Worm (Caenorhabditis elegans) whole organism, mixed stage, embryonic: Measurements from ENCODE around the gene H05C05.1.
A peak's percentile ranks its signal among the peaks of the same experiment; 100 is the strongest.

Experiments used
- bed-3 ChIP-seq: fragments of 200-800 bp; sonication (Bioruptor generic); optimal IDR thresholded peaks from 3 replicates; lab custom pipeline; 2018; ENCODE audit warnings: mild to moderate bottlenecking, missing genetic modification characterization, moderate library complexity, missing compliant biosample characterization
- blmp-1 ChIP-seq: fragments of 150-350 bp; optimal IDR thresholded peaks from 2 replicates; lab custom pipeline; 2014; ENCODE audit warnings: missing biosample characterization, missing genetic modification characterization
- ceh-39 ChIP-seq: fragments of 150-350 bp; optimal IDR thresholded peaks from 2 replicates; lab custom pipeline; 2014; ENCODE audit warnings: missing biosample characterization, missing genetic modification characterization
- ceh-83 ChIP-seq: fragments of 200-800 bp; sonication (Bioruptor generic); optimal IDR thresholded peaks from 2 replicates; lab custom pipeline; 2018; ENCODE audit warnings: mild to moderate bottlenecking, missing genetic modification characterization, missing compliant biosample characterization
- ces-1 ChIP-seq: fragments of 150-350 bp; optimal IDR thresholded peaks from 2 replicates; lab custom pipeline; 2014; ENCODE audit warnings: missing biosample characterization, missing genetic modification reagents, missing genetic modification characterization
- cnd-1 ChIP-seq: fragments of 200-800 bp; sonication (Bioruptor generic); optimal IDR thresholded peaks from 2 replicates; lab custom pipeline; 2018; ENCODE audit warnings: mild to moderate bottlenecking, missing genetic modification characterization, missing compliant biosample characterization
- drap-1 ChIP-seq: fragments of 200-800 bp; sonication (Bioruptor generic); optimal IDR thresholded peaks from 3 replicates; lab custom pipeline; 2018; ENCODE audit warnings: mild to moderate bottlenecking, missing genetic modification characterization, missing compliant biosample characterization
- elt-1 ChIP-seq: sonication (generic microtip); optimal IDR thresholded peaks from 2 replicates; lab custom pipeline; 2017; ENCODE audit warnings: missing genetic modification characterization, mild to moderate bottlenecking, missing compliant biosample characterization, antibody characterized with exemption, moderate library complexity, borderline replicate concordance; ENCODE audit not compliant: insufficient read depth
- elt-3 ChIP-seq: fragments of 150-350 bp; optimal IDR thresholded peaks from 2 replicates; lab custom pipeline; 2014; ENCODE audit warnings: missing biosample characterization, missing genetic modification characterization
- ham-2 ChIP-seq: fragments of 200-800 bp; sonication (Bioruptor generic); optimal IDR thresholded peaks from 2 replicates; lab custom pipeline; 2018; ENCODE audit warnings: mild to moderate bottlenecking, missing genetic modification characterization, missing compliant biosample characterization
- hlh-1 ChIP-seq: fragments of 150-350 bp; optimal IDR thresholded peaks from 2 replicates; lab custom pipeline; 2014; ENCODE audit warnings: missing biosample characterization, missing genetic modification reagents, missing genetic modification characterization
- lin-13 ChIP-seq: fragments of 150-350 bp; optimal IDR thresholded peaks from 2 replicates; lab custom pipeline; 2014; ENCODE audit warnings: missing biosample characterization, missing genetic modification characterization
- lsy-2 ChIP-seq: fragments of 150-350 bp; optimal IDR thresholded peaks from 2 replicates; lab custom pipeline; 2014; ENCODE audit warnings: missing biosample characterization, missing genetic modification characterization
- mab-5 ChIP-seq: fragments of 150-350 bp; optimal IDR thresholded peaks from 2 replicates; lab custom pipeline; 2014; ENCODE audit warnings: missing biosample characterization, missing genetic modification characterization
- mep-1 ChIP-seq: fragments of 150-350 bp; optimal IDR thresholded peaks from 2 replicates; lab custom pipeline; 2017; ENCODE audit warnings: missing biosample characterization, missing genetic modification reagents, missing genetic modification characterization, inconsistent platforms
- nhr-12 ChIP-seq: fragments of 150-350 bp; optimal IDR thresholded peaks from 2 replicates; lab custom pipeline; 2014; ENCODE audit warnings: missing biosample characterization, missing genetic modification characterization
- nhr-2 ChIP-seq: fragments of 150-350 bp; optimal IDR thresholded peaks from 2 replicates; lab custom pipeline; 2014; ENCODE audit warnings: missing biosample characterization, missing genetic modification characterization
- nhr-237 ChIP-seq: fragments of 150-350 bp; optimal IDR thresholded peaks from 2 replicates; lab custom pipeline; 2014; ENCODE audit warnings: missing biosample characterization, missing genetic modification characterization
- nhr-28 ChIP-seq: fragments of 150-350 bp; optimal IDR thresholded peaks from 2 replicates; lab custom pipeline; 2014; ENCODE audit warnings: missing biosample characterization, missing genetic modification characterization
- nhr-76 ChIP-seq: sonication (generic microtip); optimal IDR thresholded peaks from 2 replicates; lab custom pipeline; 2017; ENCODE audit warnings: missing biosample characterization, missing genetic modification characterization
- pha-4 ChIP-seq: fragments of 150-350 bp; optimal IDR thresholded peaks from 2 replicates; lab custom pipeline; 2018; ENCODE audit warnings: missing biosample characterization, missing genetic modification reagents, missing genetic modification characterization
- sem-2 ChIP-seq: fragments of 200-800 bp; sonication (Bioruptor generic); optimal IDR thresholded peaks from 2 replicates; lab custom pipeline; 2018; ENCODE audit warnings: mild to moderate bottlenecking, missing genetic modification characterization, missing compliant biosample characterization
- snpc-4 ChIP-seq: fragments of 150-350 bp; optimal IDR thresholded peaks from 2 replicates; lab custom pipeline; 2014; ENCODE audit warnings: missing biosample characterization, missing genetic modification characterization
- sptf-1 ChIP-seq: sonication (generic microtip); optimal IDR thresholded peaks from 2 replicates; lab custom pipeline; 2017; ENCODE audit warnings: mild to moderate bottlenecking, missing genetic modification characterization, moderate library complexity, missing compliant biosample characterization
- tbx-8 ChIP-seq: fragments of 200-800 bp; sonication (Bioruptor generic); optimal IDR thresholded peaks from 2 replicates; lab custom pipeline; 2018; ENCODE audit warnings: mild to moderate bottlenecking, missing genetic modification characterization, moderate library complexity, missing compliant biosample characterization
- unc-120 ChIP-seq: sonication (generic microtip); optimal IDR thresholded peaks from 2 replicates; lab custom pipeline; 2017; ENCODE audit warnings: missing genetic modification characterization, missing compliant biosample characterization; ENCODE audit not compliant: poor library complexity, severe bottlenecking
- unc-39 ChIP-seq: fragments of 150-350 bp; optimal IDR thresholded peaks from 2 replicates; lab custom pipeline; 2014; ENCODE audit warnings: missing biosample characterization, missing genetic modification characterization
- zip-8 ChIP-seq: fragments of 150-350 bp; optimal IDR thresholded peaks from 2 replicates; lab custom pipeline; 2014; ENCODE audit warnings: missing biosample characterization, missing genetic modification characterization

Gene H05C05.1

ce11 chrIII:2966462-2966861, 19.5 kb downstream of the H05C05.1 start:
- TF ChIP-seq unc-120 (tag; lab: Kevin White, UChicago) (peak; percentile 69), mep-1 (tag; lab: Kevin White, UChicago) (peak; percentile 46), nhr-12 (tag; lab: Kevin White, UChicago) (no peak), ham-2 (peak; percentile 70), sptf-1 (tag; lab: Kevin White, UChicago) (peak; percentile 52), lin-13 (tag; lab: Kevin White, UChicago) (peak; percentile 70), nhr-237 (tag; lab: Kevin White, UChicago) (peak; percentile 47), lsy-2 (peak; percentile 77), ces-1 (GFP tag; lab: Kevin White, UChicago) (peak; percentile 65), ceh-39 (tag; lab: Kevin White, UChicago) (peak; percentile 7), tbx-8 (no peak), hlh-1 (tag; lab: Kevin White, UChicago) (peak; percentile 18), pha-4 (tag; lab: Kevin White, UChicago) (peak; percentile 49), nhr-28 (tag; lab: Kevin White, UChicago) (no peak)

ce11 chrIII:2970251-2970650, 23.3 kb downstream of the H05C05.1 start:
- TF ChIP-seq ceh-39 (tag; lab: Kevin White, UChicago) (no peak), bed-3 (GFP tag; lab: Kevin White, UChicago) (no peak), sem-2 (GFP tag; lab: Kevin White, UChicago) (no peak), lsy-2 (no peak), mep-1 (tag; lab: Kevin White, UChicago) (no peak), ceh-83 (GFP tag; lab: Kevin White, UChicago) (no peak), pha-4 (tag; lab: Kevin White, UChicago) (no peak), snpc-4 (tag; lab: Kevin White, UChicago) (no peak)

ce11 chrIII:2972977-2973376, 26.1 kb downstream of the H05C05.1 start:
- TF ChIP-seq elt-1 (tag; lab: Kevin White, UChicago) (peak; percentile 59), unc-120 (tag; lab: Kevin White, UChicago) (no peak)

ce11 chrIII:2975689-2976088, 28.8 kb downstream of the H05C05.1 start, which contains the start of gene Y55D5A.3:
Gene Y55D5A.3, minus strand, starts transcription at chrIII:2975789.
- TF ChIP-seq mab-5 (tag; lab: Kevin White, UChicago) = no peak
- TF ChIP-seq nhr-2 (tag; lab: Kevin White, UChicago) = no peak
- no peak for TF ChIP-seq elt-3 (tag; lab: Kevin White, UChicago)

ce11 chrIII:2976176-2976575, 29.3 kb downstream of the H05C05.1 start:
- no peak for TF ChIP-seq blmp-1
- no peak for TF ChIP-seq ceh-39 (tag; lab: Kevin White, UChicago)
- no peak for TF ChIP-seq cnd-1 (tag; lab: Kevin White, UChicago)
- no peak for TF ChIP-seq nhr-2 (tag; lab: Kevin White, UChicago)
- TF ChIP-seq nhr-28 (tag; lab: Kevin White, UChicago) = no peak
- TF ChIP-seq nhr-12 (tag; lab: Kevin White, UChicago) = no peak
- TF ChIP-seq sem-2 (GFP tag; lab: Kevin White, UChicago) = no peak
- TF ChIP-seq hlh-1 (tag; lab: Kevin White, UChicago) = peak; percentile 97

- TF ChIP-seq blmp-1 (no peak), lin-13 (tag; lab: Kevin White, UChicago) (no peak), nhr-76 (tag; lab: Kevin White, UChicago) (no peak), sem-2 (GFP tag; lab: Kevin White, UChicago) (no peak), tbx-8 (no peak), drap-1 (GFP tag; lab: Kevin White, UChicago) (no peak), unc-39 (tag; lab: Kevin White, UChicago) (no peak), unc-120 (tag; lab: Kevin White, UChicago) (no peak), zip-8 (tag; lab: Kevin White, UChicago) (no peak)
Measured at ce11 chrIII:2980927-2981326, 34.0 kb downstream of the H05C05.1 start.
